Fruit fly (Drosophila melanogaster) whole organism, wandering third instar larva: ENCODE data around the gene Fnta.

Experiments used
- Dif ChIP-seq: fragments of 200-275, 200-300 bp; sonication (Bioruptor generic); optimal IDR thresholded peaks from 2 replicates; lab custom pipeline; 2018; ENCODE audit warnings: missing biosample characterization, missing genetic modification characterization; ENCODE audit not compliant: partially characterized antibody
- Hr78 ChIP-seq: fragments of >200 bp; optimal IDR thresholded peaks from 2 replicates; lab custom pipeline; 2017; ENCODE audit warnings: missing biosample characterization, missing genetic modification characterization
- OdsH ChIP-seq: fragments of 200-800 bp; sonication (Bioruptor generic); optimal IDR thresholded peaks from 2 replicates; lab custom pipeline; 2016; ENCODE audit warnings: missing biosample characterization, mild to moderate bottlenecking, missing genetic modification characterization
- dsf ChIP-seq: sonication (Bioruptor generic); optimal IDR thresholded peaks from 2 replicates; lab custom pipeline; 2016; ENCODE audit warnings: missing biosample characterization, missing genetic modification characterization, borderline replicate concordance
- foxo ChIP-seq, 2 experiments: fragments of 200-800 bp; sonication (Bioruptor generic); optimal IDR thresholded peaks; 2 replicates in 1 of 2; 3 replicates in 1 of 2; lab custom pipeline; 2016 to 2017; ENCODE audit warnings: missing biosample characterization in 2 of 2, missing genetic modification characterization in 2 of 2
- h ChIP-seq: fragments of 200-800 bp; sonication (Bioruptor generic); optimal IDR thresholded peaks from 3 replicates; lab custom pipeline; 2016; ENCODE audit warnings: missing biosample characterization, mild to moderate bottlenecking, missing genetic modification characterization
- pan ChIP-seq: fragments of >200 bp; optimal IDR thresholded peaks from 2 replicates; lab custom pipeline; 2017
- rgr ChIP-seq: fragments of 200-800 bp; sonication (Bioruptor generic); optimal IDR thresholded peaks from 3 replicates; lab custom pipeline; 2016; ENCODE audit warnings: missing biosample characterization, mild to moderate bottlenecking, missing genetic modification characterization

dm6 chr2L:4868383-4868782 lies 37.9 kb upstream of the Fnta start:
- TF ChIP-seq dsf (GFP tag; lab: Kevin White, UChicago) = no peak
- no peak for TF ChIP-seq Dif (GFP tag; lab: Kevin White, UChicago)
- TF ChIP-seq h (GFP tag; lab: Kevin White, UChicago) = no peak
- TF ChIP-seq OdsH (GFP tag; lab: Kevin White, UChicago) = no peak
- no peak for TF ChIP-seq rgr
- TF ChIP-seq Hr78 = no peak
- TF ChIP-seq pan (lab: Kevin White, UChicago) = no peak
- TF ChIP-seq foxo (GFP tag; optimal IDR thresholded peaks at IDR 0.05; lab: Kevin White, UChicago) = no peak
